Fruit fly (Drosophila melanogaster): Measurements from ENCODE around the gene bbg.

bbg gene

dm6 chr3L:14543971-14544655 is 8.0 kb upstream of the bbg start (continued):
- TF ChIP-seq dsx (GFP tag; optimal IDR thresholded peaks at IDR 0.05; ENCODE audit: poor library complexity, severe bottlenecking) (peak; percentile 52), Blimp-1 (GFP tag; optimal IDR thresholded peaks at IDR 0.05) (no peak), CG11294 (GFP tag; IDR thresholded peaks at IDR 0.05) (no peak; the same call in 1 of the 2 replicates), Ets96B (tag; optimal IDR thresholded peaks at IDR 0.05) (peak; percentile 48), CG3032 (tag; optimal IDR thresholded peaks at IDR 0.05) (peak; percentile 74), CG8319 (GFP tag; optimal IDR thresholded peaks at IDR 0.05) (peak; percentile 44), Sox102F (GFP tag; optimal IDR thresholded peaks at IDR 0.05) (peak; percentile 30), pdm3 (GFP tag; optimal IDR thresholded peaks at IDR 0.05) (peak; percentile 39), Eip78C (GFP tag) (peak; percentile 83), CG6854 (GFP tag; optimal IDR thresholded peaks at IDR 0.05) (peak; percentile 47), fd59A (GFP tag; optimal IDR thresholded peaks at IDR 0.05) (peak; percentile 64), lz (GFP tag; optimal IDR thresholded peaks at IDR 0.05) (no peak), OdsH (GFP tag; optimal IDR thresholded peaks at IDR 0.05) (peak; percentile 55), CG7368 (GFP tag; optimal IDR thresholded peaks at IDR 0.05) (peak; percentile 49), CG6792 (GFP tag; optimal IDR thresholded peaks at IDR 0.05) (peak; percentile 48), CG10631 (GFP tag; optimal IDR thresholded peaks at IDR 0.05) (peak; percentile 86), dac (GFP tag; optimal IDR thresholded peaks at IDR 0.05) (peak; percentile 45), svp (GFP tag) (peak; percentile 71), Met (GFP tag; optimal IDR thresholded peaks at IDR 0.05) (peak; percentile 1), Sox15 (GFP tag; optimal IDR thresholded peaks at IDR 0.05) (no peak), achi (GFP tag; optimal IDR thresholded peaks at IDR 0.05) (peak; percentile 54), CG8119 (GFP tag; IDR thresholded peaks at IDR 0.05) (peak; percentile 55; the same call in 1 of the 3 replicates), Smox (GFP tag; optimal IDR thresholded peaks at IDR 0.05) (peak; percentile 8), Lpt (GFP tag; optimal IDR thresholded peaks at IDR 0.05) (peak; percentile 3), CG1621 (tag; optimal IDR thresholded peaks at IDR 0.05) (peak; percentile 86), CG10669 (GFP tag; optimal IDR thresholded peaks at IDR 0.05) (peak; percentile 83), esn (GFP tag; optimal IDR thresholded peaks at IDR 0.05) (peak; percentile 22), vri (GFP tag; optimal IDR thresholded peaks at IDR 0.05) (peak; percentile 60), Hr38 (GFP tag; optimal IDR thresholded peaks at IDR 0.05) (no peak)

- TF ChIP-seq fd59A (GFP tag; optimal IDR thresholded peaks at IDR 0.05) (no peak), achi (GFP tag; optimal IDR thresholded peaks at IDR 0.05) (no peak), eg (GFP tag; IDR thresholded peaks at IDR 0.05) (0 out of 3 replicates have a peak, but pooled peaks have one; percentile 8), CG16779 (tag; optimal IDR thresholded peaks at IDR 0.05) (no peak), Ets96B (tag; optimal IDR thresholded peaks at IDR 0.05) (peak; percentile 0), topi (GFP tag; optimal IDR thresholded peaks at IDR 0.05) (peak; percentile 22), fkh (GFP tag; optimal IDR thresholded peaks at IDR 0.05) (no peak), spab (GFP tag; optimal IDR thresholded peaks at IDR 0.05) (no peak), CG15336 (GFP tag; IDR thresholded peaks at IDR 0.05) (0 out of 2 replicates have a peak, but pooled peaks have one; percentile 9), esn (GFP tag; optimal IDR thresholded peaks at IDR 0.05) (peak; percentile 12), CG1621 (tag; optimal IDR thresholded peaks at IDR 0.05) (peak; percentile 52), vri (GFP tag; optimal IDR thresholded peaks at IDR 0.05) (peak; percentile 100), CG3919 (GFP tag; optimal IDR thresholded peaks at IDR 0.05) (peak; percentile 15), Sox15 (GFP tag; optimal IDR thresholded peaks at IDR 0.05) (no peak), CG8119 (GFP tag; IDR thresholded peaks at IDR 0.05) (peak; percentile 42; the same call in 2 of the 3 replicates), ss (GFP tag; optimal IDR thresholded peaks at IDR 0.05) (peak in 1 of 2 experiments; percentile 44), svp (GFP tag) (peak; percentile 70), Hr4 (GFP tag; optimal IDR thresholded peaks at IDR 0.05) (no peak), CG6163 (GFP tag; IDR thresholded peaks at IDR 0.05) (0 out of 3 replicates have a peak, but pooled peaks have one; percentile 14), Eip75B (GFP tag; optimal IDR thresholded peaks at IDR 0.05) (peak; percentile 18), CG6854 (GFP tag; optimal IDR thresholded peaks at IDR 0.05) (peak; percentile 51), lz (GFP tag; optimal IDR thresholded peaks at IDR 0.05) (no peak), Eip78C (GFP tag) (peak; percentile 61), dsx (GFP tag; optimal IDR thresholded peaks at IDR 0.05; ENCODE audit: poor library complexity, severe bottlenecking) (peak; percentile 26), CG3032 (tag; optimal IDR thresholded peaks at IDR 0.05) (peak; percentile 20), Sox14 (GFP tag; optimal IDR thresholded peaks at IDR 0.05) (peak; percentile 39)
Measured at dm6 chr3L:14537435-14537991, 1.4 kb upstream of the bbg start, which contains the start of gene Mpcp2. TSS of gene Mpcp2 (plus strand) at chr3L:14537651.

Data from whole organism, prepupa.